Worm (Caenorhabditis elegans): ENCODE results near the gene F47B8.18.
"Not testable (repeated sequence)": the region's sequence is repeated elsewhere in the genome, so short reads cannot be mapped to it uniquely, and the experiment has no call there.

The F47B8.18 gene

DNA sequence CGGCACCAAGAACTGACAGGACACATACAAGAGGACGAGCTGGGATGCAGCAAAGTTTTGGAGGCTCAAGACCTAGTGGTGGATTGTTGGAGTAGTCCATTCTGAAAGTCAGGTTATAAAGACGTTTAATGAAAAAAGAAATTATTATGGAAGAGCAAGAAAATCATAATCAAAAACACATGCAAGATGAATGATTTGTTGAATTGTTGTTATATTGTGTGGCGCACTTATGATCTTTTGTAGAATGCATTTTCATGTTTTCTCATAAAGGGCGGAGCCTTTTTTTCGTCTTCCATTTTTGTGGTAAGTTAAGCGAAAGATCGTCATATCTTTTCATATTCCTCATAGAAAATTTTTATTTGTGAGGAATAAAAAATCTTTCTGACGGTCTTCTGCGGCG, 8.7 kb downstream of the F47B8.18 start, which contains the start of gene F47B8.2:
F47B8.2 (minus strand) TSS at position 101 of the 400 bp plus-strand sequence.
- TF ChIP-seq jun-1 (tag; optimal IDR thresholded peaks at IDR 0.05) = no peak
- no peak for TF ChIP-seq unc-30 (tag; optimal IDR thresholded peaks at IDR 0.05)
- no peak for TF ChIP-seq Y116A8C.19 (tag; optimal IDR thresholded peaks at IDR 0.05; ENCODE audit: borderline replicate concordance)
- no peak for TF ChIP-seq tlp-1 (tag; optimal IDR thresholded peaks at IDR 0.05)
- TF ChIP-seq nhr-71 (tag; optimal IDR thresholded peaks at IDR 0.05) = no peak
- no peak for TF ChIP-seq nhr-84 (tag; optimal IDR thresholded peaks at IDR 0.05)
- TF ChIP-seq egl-13 (tag; optimal IDR thresholded peaks at IDR 0.05) = no peak
- TF ChIP-seq pax-3 (tag; optimal IDR thresholded peaks at IDR 0.05) = no peak
- TF ChIP-seq ceh-88 (GFP tag; IDR thresholded peaks at IDR 0.05) = no peak
- no peak for TF ChIP-seq xbp-1 (tag; optimal IDR thresholded peaks at IDR 0.05)

DNA sequence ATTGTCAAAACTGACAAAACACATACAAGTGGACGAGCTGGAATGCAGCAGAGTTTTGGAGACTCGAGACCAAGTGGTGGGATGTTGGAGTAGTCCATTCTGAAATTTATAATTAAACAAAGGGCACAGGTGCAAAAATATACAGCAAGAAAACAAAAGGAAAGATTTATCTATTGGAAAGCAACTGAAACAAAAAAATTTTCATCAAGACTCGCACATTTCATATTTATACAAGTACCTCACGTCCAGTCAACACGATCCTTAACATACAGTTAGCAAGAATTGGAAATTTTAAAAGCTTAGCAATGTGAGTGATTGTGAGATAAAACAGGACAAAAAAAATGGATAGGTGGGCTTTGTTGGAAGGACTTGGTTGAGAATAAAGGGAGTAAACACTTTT, 11.0 kb downstream of the F47B8.18 start, which contains the start of gene F47B8.1:
F47B8.1 (minus strand) TSS at position 101 of the 400 bp plus-strand sequence.
- TF ChIP-seq ztf-4 (tag; optimal IDR thresholded peaks at IDR 0.05) = no peak
- TF ChIP-seq nhr-85 (tag) = peak; percentile 16
- no peak for TF ChIP-seq fkh-8 (tag; optimal IDR thresholded peaks at IDR 0.05)

DNA sequence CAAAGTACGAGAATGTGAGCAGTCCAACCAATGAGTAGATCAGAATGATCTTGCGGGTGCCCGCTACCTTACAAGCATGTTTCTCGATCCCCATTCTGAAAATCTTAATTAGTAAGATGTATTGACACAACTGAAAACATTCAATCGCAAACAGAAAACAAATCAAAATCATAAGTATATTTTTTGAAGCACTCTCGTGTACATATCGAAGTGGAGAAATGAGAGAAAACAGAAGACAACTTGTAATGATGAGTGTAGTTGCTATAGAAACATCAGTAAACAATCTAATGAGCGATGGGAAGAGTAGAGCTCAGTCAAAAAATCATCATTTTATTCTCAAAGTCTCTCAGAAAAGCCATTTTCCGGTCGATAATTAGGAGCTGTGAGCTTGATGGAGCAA, 12.6 kb downstream of the F47B8.18 start, which contains the start of gene F14D7.8:
F14D7.8 (minus strand) TSS at position 101 of the 400 bp plus-strand sequence.
- no peak for TF ChIP-seq ets-5 (GFP tag; IDR thresholded peaks at IDR 0.05)
- no peak for TF ChIP-seq C04F5.9 (tag; optimal IDR thresholded peaks at IDR 0.05)
- no peak for TF ChIP-seq sup-37 (GFP tag; optimal IDR thresholded peaks at IDR 0.05)
- TF ChIP-seq elt-2 (tag; optimal IDR thresholded peaks at IDR 0.05) = no peak

DNA sequence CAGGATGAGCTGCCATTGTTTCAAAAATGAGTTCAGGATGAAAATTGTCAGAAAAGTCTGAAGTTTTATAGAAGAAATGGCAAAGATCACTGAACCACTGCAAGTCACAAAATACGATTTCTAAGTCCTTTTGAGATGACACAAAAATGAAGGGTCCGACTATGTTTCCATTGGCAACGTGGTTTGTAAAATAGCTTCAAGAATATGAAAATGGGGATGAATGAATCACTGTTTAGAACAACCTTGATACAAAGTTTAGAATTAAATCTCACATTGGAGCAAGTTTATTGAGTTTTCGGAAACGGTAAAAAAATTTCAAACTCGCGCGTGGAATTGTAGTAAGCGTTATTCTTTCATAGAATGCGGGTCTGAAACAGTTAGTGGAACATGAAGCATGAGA, 14.1 kb downstream of the F47B8.18 start, which contains the start of gene ddn-3:
ddn-3 (minus strand) TSS at position 101 of the 400 bp plus-strand sequence.
- no peak for TF ChIP-seq lsy-2 (tag; optimal IDR thresholded peaks at IDR 0.05)
- TF ChIP-seq sup-37 (GFP tag; optimal IDR thresholded peaks at IDR 0.05) = no peak
- TF ChIP-seq ama-1 (optimal IDR thresholded peaks at IDR 0.05) = no peak
- TF ChIP-seq snpc-4 (tag; optimal IDR thresholded peaks at IDR 0.05) = no peak
- TF ChIP-seq zag-1 (tag; optimal IDR thresholded peaks at IDR 0.05) = no peak
- no peak for TF ChIP-seq lin-35 (GFP tag; optimal IDR thresholded peaks at IDR 0.05)
- no peak for TF ChIP-seq tlp-1 (tag; optimal IDR thresholded peaks at IDR 0.05)
- no peak for TF ChIP-seq lin-14 (GFP tag; optimal IDR thresholded peaks at IDR 0.05)
- TF ChIP-seq ceh-82 (tag; optimal IDR thresholded peaks at IDR 0.05) = no peak
- TF ChIP-seq fkh-8 (tag; optimal IDR thresholded peaks at IDR 0.05) = no peak
- no peak for TF ChIP-seq unc-62 (GFP tag; optimal IDR thresholded peaks at IDR 0.05)
- TF ChIP-seq nhr-237 (tag; optimal IDR thresholded peaks at IDR 0.05) = no peak

- TF ChIP-seq fos-1, C16A3.4, aha-1 (tag; optimal IDR thresholded peaks at IDR 0.05): not testable (repeated sequence)
These were observed 15.6 kb downstream of the F47B8.18 start, which contains the start of gene F14D7.14 for ce11 chrV:14309632-14310031. Gene F14D7.14 (plus strand): TSS chrV:14309932.

DNA sequence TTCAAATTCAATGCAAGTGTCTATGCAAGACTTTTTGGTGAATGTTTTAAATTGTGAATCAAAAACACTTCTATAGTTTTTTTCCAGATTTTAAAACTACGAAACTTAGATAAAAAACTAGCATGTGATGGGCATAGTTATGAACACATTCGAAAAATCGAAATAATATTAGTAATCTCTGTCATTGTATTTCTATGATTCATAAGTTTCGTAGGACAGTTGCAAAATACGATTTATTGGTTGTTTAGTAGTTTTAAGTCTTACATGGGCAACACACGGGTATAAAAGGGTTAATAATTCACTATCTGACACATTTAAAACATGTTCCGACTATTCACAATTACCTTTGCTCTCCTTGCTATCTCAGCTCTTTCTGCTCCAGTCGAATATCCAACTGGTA, 17.1 kb downstream of the F47B8.18 start, which contains the start of gene spig-5:
spig-5 (plus strand) TSS at position 301 of the 400 bp plus-strand sequence.
- not testable (repeated sequence) for TF ChIP-seq sptf-1, nhr-237, vab-15 (tag; optimal IDR thresholded peaks at IDR 0.05)

ce11 chrV:14306771-14307170, 18.5 kb downstream of the F47B8.18 start, which contains the start of gene spig-4:
Gene spig-4 (minus strand): TSS chrV:14306871.
- TF ChIP-seq ama-1 (optimal IDR thresholded peaks at IDR 0.05); hlh-4 (tag; optimal IDR thresholded peaks at IDR 0.05); pqm-1 (tag; optimal IDR thresholded peaks at IDR 0.05): not testable (repeated sequence)
